Fruit fly (Drosophila melanogaster): ENCODE measurements around the gene CG3982.
A peak's percentile ranks its signal among the peaks of the same experiment; 100 is the strongest.

Gene CG3982

dm6 chr3L:9451522-9452118, 34.4 kb upstream of the CG3982 start, which contains the start of the genes CG3448 and ghi (continued):
- peak; percentile 84 for TF ChIP-seq trem (tag; optimal IDR thresholded peaks at IDR 0.05)
- TF ChIP-seq slou (GFP tag; optimal IDR thresholded peaks at IDR 0.05), result peak; percentile 34
- peak; percentile 75; the same call in 2 of the 3 replicates for TF ChIP-seq Opbp (GFP tag; IDR thresholded peaks at IDR 0.05; ENCODE audit: partially characterized antibody)
- TF ChIP-seq CG1792 (GFP tag; optimal IDR thresholded peaks at IDR 0.05), result no peak
- no peak for TF ChIP-seq CG1602 (GFP tag; optimal IDR thresholded peaks at IDR 0.05)
- no peak for TF ChIP-seq repo (GFP tag; optimal IDR thresholded peaks at IDR 0.05)
- TF ChIP-seq chm (GFP tag; IDR thresholded peaks at IDR 0.05), result 0 out of 2 replicates have a peak, but pooled peaks have one; percentile 30
- no peak for TF ChIP-seq Doc2 (GFP tag; IDR thresholded peaks at IDR 0.05)
- TF ChIP-seq CG6254 (GFP tag; optimal IDR thresholded peaks at IDR 0.05), result no peak
- peak; percentile 63 for TF ChIP-seq YL-1 (GFP tag; optimal IDR thresholded peaks at IDR 0.05)
- no peak for TF ChIP-seq cas (GFP tag; IDR thresholded peaks at IDR 0.05)
- peak; percentile 28 for TF ChIP-seq pho (GFP tag; optimal IDR thresholded peaks at IDR 0.05)
- TF ChIP-seq TFAM (GFP tag; optimal IDR thresholded peaks at IDR 0.05), result no peak
- TF ChIP-seq da (GFP tag; optimal IDR thresholded peaks at IDR 0.05), result no peak
- TF ChIP-seq CG2120 (GFP tag; optimal IDR thresholded peaks at IDR 0.05), result peak; percentile 70
- peak; percentile 71 for TF ChIP-seq CG11504 (tag; optimal IDR thresholded peaks at IDR 0.05)
- peak; percentile 77 for TF ChIP-seq Dll (GFP tag; IDR thresholded peaks at IDR 0.05; ENCODE audit: partially characterized antibody)
- peak; percentile 28 for TF ChIP-seq ewg (GFP tag; optimal IDR thresholded peaks at IDR 0.05)
- no peak for TF ChIP-seq CG7928 (GFP tag; optimal IDR thresholded peaks at IDR 0.05)
- TF ChIP-seq dysf (GFP tag; IDR thresholded peaks at IDR 0.05), result peak; percentile 65; the same call in 2 of the 3 replicates
- TF ChIP-seq dimm (GFP tag; IDR thresholded peaks at IDR 0.05), result no peak
- TF ChIP-seq slbo (GFP tag; IDR thresholded peaks at IDR 0.05), result peak; percentile 36; the same call in 1 of the 2 replicates
- TF ChIP-seq ken (GFP tag; IDR thresholded peaks at IDR 0.05), result no peak
- TF ChIP-seq CG3847 (GFP tag; IDR thresholded peaks at IDR 0.05), result peak; percentile 49; the same call in 1 of the 2 replicates
- TF ChIP-seq grau (tag; optimal IDR thresholded peaks at IDR 0.05), result peak; percentile 53
- TF ChIP-seq Dfd (GFP tag; optimal IDR thresholded peaks at IDR 0.05), result no peak
- no peak for TF ChIP-seq disco-r (GFP tag; optimal IDR thresholded peaks at IDR 0.05)
- TF ChIP-seq nmo (GFP tag; optimal IDR thresholded peaks at IDR 0.05), result peak; percentile 55
- TF ChIP-seq CG12942 (GFP tag; optimal IDR thresholded peaks at IDR 0.05), result no peak
- TF ChIP-seq dan (GFP tag; IDR thresholded peaks at IDR 0.05), result no peak
- no peak for TF ChIP-seq MTF-1 (GFP tag; optimal IDR thresholded peaks at IDR 0.05; ENCODE audit: borderline replicate concordance)
- no peak for TF ChIP-seq toy (GFP tag; IDR thresholded peaks at IDR 0.05)
- TF ChIP-seq jumu (GFP tag; optimal IDR thresholded peaks at IDR 0.05), result peak; percentile 17
- TF ChIP-seq CG17802 (tag; optimal IDR thresholded peaks at IDR 0.05), result peak; percentile 11
- no peak for TF ChIP-seq CG4360 (GFP tag; IDR thresholded peaks at IDR 0.05)
- TF ChIP-seq Bgb (GFP tag; IDR thresholded peaks at IDR 0.05; ENCODE audit: partially characterized antibody), result peak; percentile 75
- no peak for TF ChIP-seq CG30431 (GFP tag; optimal IDR thresholded peaks at IDR 0.05)
- peak; percentile 56 for TF ChIP-seq exex (tag; optimal IDR thresholded peaks at IDR 0.05)
- no peak for TF ChIP-seq Hr39 (optimal IDR thresholded peaks at IDR 0.05)
- no peak for TF ChIP-seq CG11398 (GFP tag; optimal IDR thresholded peaks at IDR 0.05)
- peak; percentile 59 for TF ChIP-seq mirr (GFP tag; optimal IDR thresholded peaks at IDR 0.05)
- peak; percentile 62 for TF ChIP-seq gcm (GFP tag; optimal IDR thresholded peaks at IDR 0.05)
- TF ChIP-seq Mrtf (GFP tag; IDR thresholded peaks at IDR 0.05), result no peak
- TF ChIP-seq CG11723 (GFP tag; optimal IDR thresholded peaks at IDR 0.05), result no peak
- TF ChIP-seq Lhr (GFP tag; optimal IDR thresholded peaks at IDR 0.05), result peak; percentile 13
- TF ChIP-seq CG13424 (tag; optimal IDR thresholded peaks at IDR 0.05), result peak; percentile 61
- TF ChIP-seq CG7357 (GFP tag; IDR thresholded peaks at IDR 0.05), result 0 out of 3 replicates have a peak, but pooled peaks have one; percentile 28
- no peak for TF ChIP-seq aop (GFP tag; IDR thresholded peaks at IDR 0.05)
- TF ChIP-seq CG9437 (GFP tag; optimal IDR thresholded peaks at IDR 0.05), result no peak
- no peak for TF ChIP-seq CG3065 (GFP tag; optimal IDR thresholded peaks at IDR 0.05)
- no peak for TF ChIP-seq CG15479 (GFP tag; optimal IDR thresholded peaks at IDR 0.05)

Measured in whole organism, embryonic.